Worm (Caenorhabditis elegans) whole organism, L2 larva: ENCODE measurements around the gene ugt-53.

Experiments used
- R02D3.7 ChIP-seq: fragments of 150-350 bp; optimal IDR thresholded peaks from 2 replicates; lab custom pipeline; 2014; ENCODE audit warnings: missing biosample characterization, missing genetic modification characterization
- Y55F3AM.14 ChIP-seq: fragments of 200-800 bp; sonication (Bioruptor generic); optimal IDR thresholded peaks from 2 replicates; lab custom pipeline; 2018; ENCODE audit warnings: mild to moderate bottlenecking, missing genetic modification characterization, missing compliant biosample characterization
- alr-1 ChIP-seq: fragments of 150-350 bp; optimal IDR thresholded peaks from 2 replicates; lab custom pipeline; 2014; ENCODE audit warnings: missing biosample characterization, missing genetic modification characterization
- ceh-82 ChIP-seq: fragments of 150-350 bp; optimal IDR thresholded peaks from 2 replicates; lab custom pipeline; 2014; ENCODE audit warnings: missing biosample characterization, missing genetic modification characterization
- egl-27 ChIP-seq: sonication (generic microtip); optimal IDR thresholded peaks from 3 replicates; lab custom pipeline; 2017; ENCODE audit warnings: missing biosample characterization, missing genetic modification reagents, missing genetic modification characterization
- elt-1 ChIP-seq: fragments of 150-350 bp; optimal IDR thresholded peaks from 2 replicates; lab custom pipeline; 2014; ENCODE audit warnings: missing biosample characterization, missing genetic modification characterization
- fos-1 ChIP-seq: fragments of 150-350 bp; optimal IDR thresholded peaks from 2 replicates; lab custom pipeline; 2014; ENCODE audit warnings: missing biosample characterization, missing genetic modification characterization
- gmeb-1 ChIP-seq: fragments of 150-350 bp; optimal IDR thresholded peaks from 2 replicates; lab custom pipeline; 2014; ENCODE audit warnings: missing biosample characterization, missing genetic modification characterization
- lin-11 ChIP-seq: fragments of 150-350 bp; sonication (generic microtip); optimal IDR thresholded peaks from 2 replicates; lab custom pipeline; 2014; ENCODE audit warnings: missing biosample characterization, missing genetic modification characterization, inconsistent platforms, mixed read lengths
- lin-39 ChIP-seq: fragments of 150-350 bp; optimal IDR thresholded peaks from 2 replicates; lab custom pipeline; 2014; ENCODE audit warnings: missing biosample characterization, missing genetic modification reagents, missing genetic modification characterization
- mab-5 ChIP-seq: fragments of 150-350 bp; optimal IDR thresholded peaks from 2 replicates; lab custom pipeline; 2014; ENCODE audit warnings: missing biosample characterization, missing genetic modification characterization
- mbf-1 ChIP-seq: sonication (generic microtip); optimal IDR thresholded peaks from 2 replicates; lab custom pipeline; 2017; ENCODE audit warnings: missing biosample characterization, missing genetic modification characterization
- nhr-129 ChIP-seq: fragments of 150-350 bp; optimal IDR thresholded peaks from 2 replicates; lab custom pipeline; 2014; ENCODE audit warnings: missing biosample characterization, missing genetic modification characterization
- nhr-25 ChIP-seq: fragments of 150-350 bp; sonication (generic microtip); optimal IDR thresholded peaks from 3 replicates; lab custom pipeline; 2014; ENCODE audit warnings: missing biosample characterization, missing genetic modification characterization
- nhr-6 ChIP-seq: fragments of 150-350 bp; optimal IDR thresholded peaks from 2 replicates; lab custom pipeline; 2014; ENCODE audit warnings: missing biosample characterization, missing genetic modification characterization
- sem-4 ChIP-seq: fragments of 150-350 bp; optimal IDR thresholded peaks from 2 replicates; lab custom pipeline; 2014; ENCODE audit warnings: missing biosample characterization, missing genetic modification reagents, missing genetic modification characterization
- skn-1 ChIP-seq: sonication (generic microtip); optimal IDR thresholded peaks from 2 replicates; lab custom pipeline; 2017; ENCODE audit warnings: missing biosample characterization, missing genetic modification characterization
- snpc-4 ChIP-seq: fragments of 150-350 bp; optimal IDR thresholded peaks from 2 replicates; lab custom pipeline; 2014; ENCODE audit warnings: missing biosample characterization, missing genetic modification characterization
- unc-55 ChIP-seq: fragments of 150-350 bp; sonication (generic microtip); optimal IDR thresholded peaks from 3 replicates; lab custom pipeline; 2014; ENCODE audit warnings: missing biosample characterization, missing genetic modification reagents, missing genetic modification characterization
- unc-62 ChIP-seq: fragments of 150-350 bp; optimal IDR thresholded peaks from 2 replicates; lab custom pipeline; 2014; ENCODE audit warnings: missing biosample characterization, missing genetic modification reagents, missing genetic modification characterization
- ztf-11 ChIP-seq: sonication (generic microtip); optimal IDR thresholded peaks from 2 replicates; lab custom pipeline; 2017; ENCODE audit warnings: missing biosample characterization, missing genetic modification characterization

Gene ugt-53

ce11 chrV:2892976-2893375 lies 43.8 kb downstream of the ugt-53 start, which contains the start of gene srh-127:
Gene srh-127 (plus strand): TSS chrV:2893276.
- TF ChIP-seq mab-5 (tag; lab: Kevin White, UChicago) (no peak), fos-1 (tag; lab: Kevin White, UChicago) (no peak), ztf-11 (tag; lab: Kevin White, UChicago) (no peak), skn-1 (tag; lab: Kevin White, UChicago) (no peak)

DNA sequence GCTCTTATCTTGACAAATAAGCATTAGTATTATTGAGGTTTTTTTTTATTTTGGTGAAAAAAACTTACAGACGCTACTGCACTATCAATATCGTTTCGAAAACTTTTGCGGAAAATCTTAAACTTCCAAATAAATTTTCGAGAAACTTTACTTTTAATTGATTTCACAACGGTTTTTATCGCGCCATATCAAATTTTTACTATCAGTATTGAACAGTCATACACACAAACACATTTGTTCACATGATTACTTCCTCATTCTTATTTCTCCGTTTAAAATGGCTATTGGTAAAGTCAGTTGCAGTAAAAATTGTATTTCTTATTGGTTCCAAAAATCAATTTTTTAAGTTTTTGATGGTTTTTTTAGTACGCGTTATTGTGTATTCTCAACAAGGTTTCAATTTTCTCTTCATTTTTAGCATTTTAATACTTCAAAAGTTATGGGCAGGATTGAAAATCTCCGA lies 47.1 kb downstream of the ugt-53 start, which contains the start of gene pals-32:
TSS of gene pals-32 (plus strand) at position 413 of the 463 bp plus-strand sequence.
- TF ChIP-seq fos-1 (tag; lab: Kevin White, UChicago) (peak; percentile 57), snpc-4 (no peak)

DNA sequence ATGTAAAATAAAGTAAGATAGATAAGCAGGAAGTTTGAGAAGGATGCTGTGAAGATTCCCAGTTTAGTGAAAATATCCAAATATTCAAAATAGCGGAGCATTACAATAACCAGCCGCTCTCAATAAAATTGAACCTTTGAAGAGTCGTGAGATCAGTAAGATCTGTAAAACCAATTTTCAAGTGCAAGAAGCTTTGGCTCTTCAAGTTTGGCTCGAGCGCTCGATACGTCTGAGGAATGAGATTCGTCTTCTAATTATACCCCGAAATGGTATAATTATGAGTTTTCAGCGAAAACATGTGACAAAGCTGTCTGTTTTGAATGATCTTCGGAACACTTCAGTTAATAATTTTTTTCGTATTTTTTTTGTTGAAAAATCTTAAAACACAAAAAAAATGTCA lies 50.7 kb downstream of the ugt-53 start, which contains the start of gene str-46:
TSS of gene str-46 (minus strand) at position 101 of the 400 bp plus-strand sequence.
- TF ChIP-seq unc-62 (GFP tag; lab: Kevin White, UChicago) (no peak), gmeb-1 (tag; lab: Kevin White, UChicago) (no peak), mbf-1 (tag; lab: Kevin White, UChicago) (no peak), lin-11 (tag; lab: Kevin White, UChicago) (no peak), alr-1 (tag; lab: Kevin White, UChicago) (no peak), nhr-6 (tag; lab: Kevin White, UChicago) (no peak), ceh-82 (tag; lab: Kevin White, UChicago) (no peak), lin-39 (no peak), egl-27 (no peak), Y55F3AM.14 (GFP tag; lab: Kevin White, UChicago) (no peak), elt-1 (no peak), nhr-25 (tag; lab: Kevin White, UChicago) (no peak), R02D3.7 (no peak), sem-4 (tag; lab: Kevin White, UChicago) (no peak), mab-5 (tag; lab: Kevin White, UChicago) (no peak), unc-55 (GFP tag; lab: Kevin White, UChicago) (no peak), ztf-11 (tag; lab: Kevin White, UChicago) (no peak), nhr-129 (tag; lab: Kevin White, UChicago) (no peak)
